Worm (Caenorhabditis elegans) whole organism, L1 larva: ENCODE results near the gene C50C3.12.
A peak's percentile ranks its signal among the peaks of the same experiment; 100 is the strongest.

ENCODE experiments used
- C16A3.4 ChIP-seq: fragments of 150-350 bp; optimal IDR thresholded peaks from 2 replicates; lab custom pipeline; 2014; ENCODE audit warnings: missing biosample characterization, missing genetic modification characterization
- Y116A8C.19 ChIP-seq: sonication (generic microtip); optimal IDR thresholded peaks from 2 replicates; lab custom pipeline; 2016; ENCODE audit warnings: missing compliant biosample characterization, missing genetic modification characterization, borderline replicate concordance
- aha-1 ChIP-seq: fragments of 150-350 bp; optimal IDR thresholded peaks from 2 replicates; lab custom pipeline; 2014; ENCODE audit warnings: missing biosample characterization, missing genetic modification characterization
- alr-1 ChIP-seq: fragments of 200-800 bp; sonication (Bioruptor generic); optimal IDR thresholded peaks from 2 replicates; lab custom pipeline; 2018; ENCODE audit warnings: borderline replicate concordance, mild to moderate bottlenecking, missing genetic modification characterization, missing compliant biosample characterization
- aly-2 ChIP-seq: fragments of 150-350 bp; optimal IDR thresholded peaks from 2 replicates; lab custom pipeline; 2014; ENCODE audit warnings: missing biosample characterization, missing genetic modification characterization
- ceh-63 ChIP-seq: fragments of 200-800 bp; sonication (Bioruptor generic); optimal IDR thresholded peaks from 2 replicates; lab custom pipeline; 2018; ENCODE audit warnings: mild to moderate bottlenecking, missing genetic modification characterization, missing compliant biosample characterization
- ceh-90 ChIP-seq: sonication (generic microtip); optimal IDR thresholded peaks from 2 replicates; lab custom pipeline; 2016; ENCODE audit warnings: missing genetic modification characterization, missing compliant biosample characterization
- ces-1 ChIP-seq: fragments of 150-350 bp; optimal IDR thresholded peaks from 2 replicates; lab custom pipeline; 2014; ENCODE audit warnings: missing biosample characterization, missing genetic modification reagents, missing genetic modification characterization
- dsc-1 ChIP-seq: sonication (generic microtip); optimal IDR thresholded peaks from 2 replicates; lab custom pipeline; 2016; ENCODE audit warnings: mild to moderate bottlenecking, missing genetic modification characterization, missing compliant biosample characterization
- efl-1 ChIP-seq, 4 experiments: fragments of 150-350 bp; optimal IDR thresholded peaks in 3 of 4; peaks in 1 of 4; 1 replicate in 1 of 4; 2 replicates in 3 of 4; lab custom pipeline; 2014; ENCODE audit warnings: missing biosample characterization in 2 of 4, missing genetic modification characterization in 2 of 4, missing genetic modification reagents in 2 of 4
- ets-5 ChIP-seq: fragments of 200-800 bp; sonication (Bioruptor generic); IDR thresholded peaks from 2 replicates; pipeline ENCODE4 v1.3.6; 2022; ENCODE audit warnings: missing genetic modification characterization, missing compliant biosample characterization
- fkh-10 ChIP-seq: sonication (generic microtip); optimal IDR thresholded peaks from 2 replicates; lab custom pipeline; 2017; ENCODE audit warnings: missing biosample characterization, missing genetic modification reagents, missing genetic modification characterization
- fkh-8 ChIP-seq: sonication (generic microtip); optimal IDR thresholded peaks from 2 replicates; lab custom pipeline; 2016; ENCODE audit warnings: mild to moderate bottlenecking, missing genetic modification characterization, missing compliant biosample characterization
- fos-1 ChIP-seq: fragments of 150-350 bp; optimal IDR thresholded peaks from 2 replicates; lab custom pipeline; 2014; ENCODE audit warnings: missing biosample characterization, missing genetic modification characterization
- grh-1 ChIP-seq: fragments of 200-800 bp; sonication (Bioruptor generic); IDR thresholded peaks from 2 replicates; pipeline ENCODE4 v1.3.6; 2022; ENCODE audit warnings: missing genetic modification reagents, missing genetic modification characterization, missing compliant biosample characterization
- hlh-4 ChIP-seq: sonication (generic microtip); optimal IDR thresholded peaks from 2 replicates; lab custom pipeline; 2016; ENCODE audit warnings: mild to moderate bottlenecking, missing genetic modification characterization, missing compliant biosample characterization
- isw-1 ChIP-seq: fragments of 200-800 bp; sonication (Bioruptor generic); IDR thresholded peaks from 2 replicates; pipeline ENCODE4 v1.3.6; 2022; ENCODE audit warnings: missing genetic modification characterization, missing compliant biosample characterization
- lin-13 ChIP-seq: fragments of 150-350 bp; optimal IDR thresholded peaks from 2 replicates; lab custom pipeline; 2014; ENCODE audit warnings: missing biosample characterization, missing genetic modification reagents, missing genetic modification characterization
- lin-14 ChIP-seq: fragments of 200-800 bp; sonication (Bioruptor generic); optimal IDR thresholded peaks from 2 replicates; lab custom pipeline; 2018; ENCODE audit warnings: mild to moderate bottlenecking, missing genetic modification characterization, moderate library complexity, missing compliant biosample characterization
- lin-15B ChIP-seq: fragments of 150-350 bp; sonication (generic microtip); optimal IDR thresholded peaks from 3 replicates; lab custom pipeline; 2014; ENCODE audit warnings: missing biosample characterization, missing genetic modification characterization
- lin-39 ChIP-seq: fragments of 150-350 bp; optimal IDR thresholded peaks from 2 replicates; lab custom pipeline; 2014; ENCODE audit warnings: missing biosample characterization, missing genetic modification reagents, missing genetic modification characterization
- lir-3 ChIP-seq: sonication (generic microtip); optimal IDR thresholded peaks from 2 replicates; lab custom pipeline; 2016; ENCODE audit warnings: mild to moderate bottlenecking, missing genetic modification characterization, moderate library complexity, missing compliant biosample characterization; ENCODE audit not compliant: poor library complexity
- mab-9 ChIP-seq: fragments of 200-800 bp; sonication (Bioruptor generic); IDR thresholded peaks from 2 replicates; pipeline ENCODE4 v1.3.6; 2022; ENCODE audit warnings: missing genetic modification reagents, missing genetic modification characterization, missing compliant biosample characterization
- mep-1 ChIP-seq: fragments of 150-350 bp; optimal IDR thresholded peaks from 2 replicates; lab custom pipeline; 2014; ENCODE audit warnings: missing biosample characterization, missing genetic modification characterization
- nhr-11 ChIP-seq: fragments of 150-350 bp; optimal IDR thresholded peaks from 2 replicates; lab custom pipeline; 2014; ENCODE audit warnings: missing biosample characterization, missing genetic modification characterization
- nhr-19 ChIP-seq: fragments of 200-800 bp; sonication (Bioruptor generic); conservative IDR thresholded peaks from 2 replicates; pipeline ENCODE4 v1.3.6; 2022; ENCODE audit warnings: missing genetic modification characterization, missing compliant biosample characterization
- nhr-71 ChIP-seq: sonication (generic microtip); optimal IDR thresholded peaks from 2 replicates; lab custom pipeline; 2016; ENCODE audit warnings: mild to moderate bottlenecking, missing genetic modification characterization, moderate library complexity, missing compliant biosample characterization
- nhr-76 ChIP-seq: sonication (generic microtip); optimal IDR thresholded peaks from 2 replicates; lab custom pipeline; 2017; ENCODE audit warnings: missing biosample characterization, missing genetic modification characterization
- nhr-85 ChIP-seq: sonication (generic microtip); peaks from one replicate; lab custom pipeline; 2016; ENCODE audit warnings: missing genetic modification characterization, inconsistent platforms, missing compliant biosample characterization
- pag-3 ChIP-seq: sonication (generic microtip); optimal IDR thresholded peaks from 2 replicates; lab custom pipeline; 2017; ENCODE audit warnings: missing genetic modification characterization, mild to moderate bottlenecking, missing compliant biosample characterization, antibody characterized with exemption, borderline replicate concordance; ENCODE audit not compliant: insufficient read depth
- pqm-1 ChIP-seq: sonication (generic microtip); optimal IDR thresholded peaks from 3 replicates; lab custom pipeline; 2017; ENCODE audit warnings: missing biosample characterization, missing genetic modification characterization
- rnt-1 ChIP-seq: sonication (generic microtip); optimal IDR thresholded peaks from 2 replicates; lab custom pipeline; 2016; ENCODE audit warnings: mild to moderate bottlenecking, missing genetic modification characterization, moderate library complexity, missing compliant biosample characterization
- skn-1 ChIP-seq: fragments of 150-350 bp; optimal IDR thresholded peaks from 2 replicates; lab custom pipeline; 2014; ENCODE audit warnings: missing biosample characterization, missing genetic modification characterization
- snpc-4 ChIP-seq: fragments of 150-350 bp; optimal IDR thresholded peaks from 2 replicates; lab custom pipeline; 2014; ENCODE audit warnings: missing biosample characterization, missing genetic modification characterization
- snu-23 ChIP-seq: sonication (generic microtip); optimal IDR thresholded peaks from 2 replicates; lab custom pipeline; 2016; ENCODE audit warnings: missing genetic modification characterization, missing compliant biosample characterization
- tbx-2 ChIP-seq: sonication (generic microtip); optimal IDR thresholded peaks from 2 replicates; lab custom pipeline; 2016; ENCODE audit warnings: missing genetic modification characterization, missing compliant biosample characterization
- unc-30 ChIP-seq: sonication (generic microtip); optimal IDR thresholded peaks from 2 replicates; lab custom pipeline; 2017; ENCODE audit warnings: missing biosample characterization, missing genetic modification characterization
- unc-62 ChIP-seq: fragments of 150-350 bp; optimal IDR thresholded peaks from 2 replicates; lab custom pipeline; 2014; ENCODE audit warnings: missing biosample characterization, missing genetic modification reagents, missing genetic modification characterization
- unc-98 ChIP-seq: fragments of 200-800 bp; sonication (Bioruptor generic); IDR thresholded peaks from 2 replicates; pipeline ENCODE4 v1.3.6; 2022; ENCODE audit warnings: missing genetic modification characterization, missing compliant biosample characterization
- ztf-11 ChIP-seq, 2 experiments: sonication (generic microtip); optimal IDR thresholded peaks; 2 replicates each; lab custom pipeline; 2016 to 2017; ENCODE audit warnings: missing genetic modification characterization in 2 of 2, missing biosample characterization in 1 of 2, missing compliant biosample characterization in 1 of 2

Gene C50C3.12

ce11 chrIII:8144574-8145065 is 31.7 kb upstream of the C50C3.12 start, which contains the start of the genes C14B9.8 and mrpl-18 (continued):
- no peak for TF ChIP-seq nhr-11 (tag; lab: Kevin White, UChicago)
- TF ChIP-seq unc-98 (GFP tag; lab: Robert Waterston, UW) = peak; percentile 61
- no peak for TF ChIP-seq fos-1 (tag; lab: Kevin White, UChicago)
- TF ChIP-seq mab-9 (GFP tag; lab: Robert Waterston, UW) = peak; percentile 64; the same call in 1 of the 2 replicates
- TF ChIP-seq ces-1 (GFP tag; lab: Kevin White, UChicago) = no peak
- TF ChIP-seq nhr-85 (tag; lab: Kevin White, UChicago) = peak; percentile 87
- no peak for TF ChIP-seq aha-1 (tag; lab: Kevin White, UChicago)
- peak; percentile 63 for TF ChIP-seq Y116A8C.19
- peak; percentile 70 for TF ChIP-seq nhr-19
- no peak for TF ChIP-seq alr-1 (tag; lab: Kevin White, UChicago)
- peak; percentile 22 for TF ChIP-seq aly-2
- no peak for TF ChIP-seq ceh-63 (GFP tag; lab: Kevin White, UChicago)
- TF ChIP-seq ets-5 (GFP tag; lab: Robert Waterston, UW) = no peak
- no peak for TF ChIP-seq fkh-10 (GFP tag; lab: Kevin White, UChicago)
- TF ChIP-seq efl-1 (optimal IDR thresholded peaks at IDR 0.05; lab: Kevin White, UChicago) = peak; percentile 69 to 73
- peak; percentile 66 to 97 for TF ChIP-seq efl-1 (GFP tag; optimal IDR thresholded peaks at IDR 0.05 in 1 of 2; lab: Kevin White, UChicago)
- no peak for TF ChIP-seq nhr-76 (tag; lab: Kevin White, UChicago)
- TF ChIP-seq ztf-11 (tag; optimal IDR thresholded peaks at IDR 0.05; lab: Kevin White, UChicago) = peak in 1 of 2 experiments; percentile 89
- TF ChIP-seq lir-3 (tag; lab: Kevin White, UChicago) = peak; percentile 95
- no peak for TF ChIP-seq unc-62 (GFP tag; lab: Kevin White, UChicago)
- TF ChIP-seq hlh-4 (tag; lab: Kevin White, UChicago) = no peak
- peak; percentile 73 for TF ChIP-seq mep-1 (tag; lab: Kevin White, UChicago)
- peak; percentile 99 for TF ChIP-seq rnt-1 (tag; lab: Kevin White, UChicago)
- TF ChIP-seq unc-30 (tag; lab: Kevin White, UChicago) = no peak
- TF ChIP-seq pag-3 = no peak
- TF ChIP-seq nhr-71 = peak; percentile 87
- TF ChIP-seq lin-15B (tag; lab: Kevin White, UChicago) = peak; percentile 48
- peak; percentile 54 for TF ChIP-seq lin-39
- TF ChIP-seq ceh-90 = peak; percentile 93
- peak; percentile 47 for TF ChIP-seq snpc-4 (tag; lab: Kevin White, UChicago)
- TF ChIP-seq C16A3.4 (tag; lab: Kevin White, UChicago) = peak; percentile 29
- no peak for TF ChIP-seq pqm-1 (tag; lab: Kevin White, UChicago)
- peak; percentile 66 for TF ChIP-seq isw-1
- TF ChIP-seq fkh-8 (tag; lab: Kevin White, UChicago) = peak; percentile 73
- TF ChIP-seq lin-13 = peak; percentile 50
- peak; percentile 62 for TF ChIP-seq lin-14 (GFP tag; lab: Kevin White, UChicago)
- TF ChIP-seq snu-23 (GFP tag; lab: Kevin White, UChicago) = peak; percentile 73
- peak; percentile 85 for TF ChIP-seq dsc-1
- TF ChIP-seq skn-1 (tag; lab: Kevin White, UChicago) = peak; percentile 13
- TF ChIP-seq, all 84 proteins: peak for 49

ce11 chrIII:8145971-8146370 is 30.4 kb upstream of the C50C3.12 start:
- peak; percentile 86 for TF ChIP-seq mab-9 (GFP tag; lab: Robert Waterston, UW)
- no peak for TF ChIP-seq tbx-2 (tag; lab: Kevin White, UChicago)

- TF ChIP-seq grh-1 (no peak), efl-1 (optimal IDR thresholded peaks at IDR 0.05; lab: Kevin White, UChicago) (no peak), efl-1 (GFP tag; optimal IDR thresholded peaks at IDR 0.05 in 1 of 2; lab: Kevin White, UChicago) (peak in 1 of 2 experiments; percentile 92)
Measured at ce11 chrIII:8148751-8149150, 27.6 kb upstream of the C50C3.12 start, which contains the start of gene D2007.2. Gene D2007.2 (plus strand): TSS chrIII:8148963.
